Fruit fly (Drosophila melanogaster) S2 (cell line): Measurements from ENCODE around the gene Sec13.

Source experiments
- CG8478 ChIP-seq: fragments of >200 bp; optimal IDR thresholded peaks from 2 replicates; lab custom pipeline; 2018
- CTCF ChIP-seq, 2 experiments: fragments of >200 bp; optimal IDR thresholded peaks; 2 replicates each; lab custom pipeline; 2018

DNA sequence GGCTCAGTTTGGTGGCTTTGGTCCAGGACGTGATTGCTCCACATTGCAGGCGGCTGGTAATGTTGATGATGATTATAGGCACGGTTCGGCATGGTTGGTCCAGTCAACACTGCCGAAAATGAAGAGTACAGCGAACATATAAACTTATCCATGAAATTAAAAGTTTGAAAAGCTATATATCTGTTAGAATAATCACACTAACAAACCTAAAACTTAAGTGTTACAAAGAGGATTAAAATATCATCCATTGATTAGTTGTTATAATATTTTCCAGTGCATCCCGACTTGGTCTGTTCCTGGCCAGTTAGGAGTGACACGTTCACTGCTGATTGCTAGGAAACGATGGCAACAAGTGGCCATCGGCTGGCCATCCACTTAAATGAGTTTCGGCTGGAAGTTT is 43.6 kb downstream of the Sec13 start:
- TF ChIP-seq CTCF (optimal IDR thresholded peaks at IDR 0.05; lab: Kevin White, UChicago) (no peak), CG8478 (lab: Kevin White, UChicago) (no peak)
